Worm (Caenorhabditis elegans) whole organism, L3 larva: ENCODE measurements around the gene lips-11.

Experiments
- ZK546.5 ChIP-seq: sonication (generic microtip); optimal IDR thresholded peaks from 2 replicates; lab custom pipeline; 2017; ENCODE audit warnings: missing biosample characterization, missing genetic modification characterization
- ama-1 ChIP-seq: fragments of 150-350 bp; optimal IDR thresholded peaks from 2 replicates; lab custom pipeline; 2018
- ceh-16 ChIP-seq: sonication (generic microtip); optimal IDR thresholded peaks from 2 replicates; lab custom pipeline; 2017; ENCODE audit warnings: missing biosample characterization, missing genetic modification characterization
- ceh-28 ChIP-seq: fragments of 150-350 bp; optimal IDR thresholded peaks from 2 replicates; lab custom pipeline; 2014; ENCODE audit warnings: missing biosample characterization, missing genetic modification reagents, missing genetic modification characterization
- ceh-82 ChIP-seq: fragments of 150-350 bp; optimal IDR thresholded peaks from 2 replicates; lab custom pipeline; 2014; ENCODE audit warnings: missing biosample characterization, missing genetic modification characterization
- ceh-9 ChIP-seq: sonication (generic microtip); optimal IDR thresholded peaks from 2 replicates; lab custom pipeline; 2018; ENCODE audit warnings: missing biosample characterization, missing genetic modification characterization
- daf-12 ChIP-seq: fragments of 150-350 bp; optimal IDR thresholded peaks from 2 replicates; lab custom pipeline; 2014; ENCODE audit warnings: missing biosample characterization, missing genetic modification reagents, missing genetic modification characterization
- egl-27 ChIP-seq: sonication (generic microtip); optimal IDR thresholded peaks from 4 replicates; lab custom pipeline; 2017; ENCODE audit warnings: missing biosample characterization, missing genetic modification reagents, missing genetic modification characterization
- egl-5 ChIP-seq: fragments of 150-350 bp; optimal IDR thresholded peaks from 2 replicates; lab custom pipeline; 2017; ENCODE audit warnings: missing biosample characterization, missing genetic modification reagents, missing genetic modification characterization, inconsistent platforms
- elt-2 ChIP-seq: sonication (generic microtip); optimal IDR thresholded peaks from 2 replicates; lab custom pipeline; 2016; ENCODE audit warnings: missing genetic modification reagents, mild to moderate bottlenecking, missing genetic modification characterization, missing compliant biosample characterization
- elt-3 ChIP-seq, 3 experiments: fragments of 150-350 bp in 1 of 3; sonication (generic microtip) in 2 of 3; optimal IDR thresholded peaks; 2 replicates in 2 of 3; 4 replicates in 1 of 3; lab custom pipeline; 2014 to 2017; ENCODE audit warnings: missing biosample characterization in 3 of 3, missing genetic modification characterization in 3 of 3
- eor-1 ChIP-seq, 2 experiments: fragments of 150-350 bp; optimal IDR thresholded peaks; 2 replicates each; lab custom pipeline; 2014 to 2018; ENCODE audit warnings: missing biosample characterization in 2 of 2, missing genetic modification characterization in 2 of 2
- fos-1 ChIP-seq: fragments of 150-350 bp; optimal IDR thresholded peaks from 2 replicates; lab custom pipeline; 2014; ENCODE audit warnings: missing biosample characterization, missing genetic modification characterization
- hmg-11 ChIP-seq: sonication (generic microtip); optimal IDR thresholded peaks from 2 replicates; lab custom pipeline; 2016; ENCODE audit warnings: missing genetic modification characterization, missing compliant biosample characterization
- jun-1 ChIP-seq: fragments of 150-350 bp; optimal IDR thresholded peaks from 2 replicates; lab custom pipeline; 2014; ENCODE audit warnings: missing biosample characterization, missing genetic modification reagents, missing genetic modification characterization
- lin-15B ChIP-seq: fragments of 150-350 bp; optimal IDR thresholded peaks from 2 replicates; lab custom pipeline; 2014; ENCODE audit warnings: missing biosample characterization, missing genetic modification characterization
- lin-39 ChIP-seq: fragments of 150-350 bp; optimal IDR thresholded peaks from 2 replicates; lab custom pipeline; 2018; ENCODE audit warnings: missing biosample characterization, missing genetic modification reagents, missing genetic modification characterization
- mdl-1 ChIP-seq: fragments of 150-350 bp; optimal IDR thresholded peaks from 2 replicates; lab custom pipeline; 2014; ENCODE audit warnings: missing biosample characterization, missing genetic modification characterization
- nfya-1 ChIP-seq: sonication (generic microtip); optimal IDR thresholded peaks from 2 replicates; lab custom pipeline; 2017; ENCODE audit warnings: missing genetic modification characterization, mild to moderate bottlenecking, missing compliant biosample characterization, antibody characterized with exemption, moderate library complexity; ENCODE audit not compliant: insufficient read depth
- nhr-11 ChIP-seq: fragments of 150-350 bp; optimal IDR thresholded peaks from 2 replicates; lab custom pipeline; 2014; ENCODE audit warnings: missing biosample characterization, missing genetic modification characterization
- nhr-23 ChIP-seq: fragments of 150-350 bp; optimal IDR thresholded peaks from 2 replicates; lab custom pipeline; 2014; ENCODE audit warnings: missing biosample characterization, missing genetic modification reagents, missing genetic modification characterization
- nhr-237 ChIP-seq: fragments of 150-350 bp; optimal IDR thresholded peaks from 2 replicates; lab custom pipeline; 2014; ENCODE audit warnings: missing biosample characterization, missing genetic modification characterization
- nhr-25 ChIP-seq: sonication (generic microtip); optimal IDR thresholded peaks from 2 replicates; lab custom pipeline; 2017; ENCODE audit warnings: missing biosample characterization, missing genetic modification characterization
- nhr-43 ChIP-seq: sonication (generic microtip); optimal IDR thresholded peaks from 2 replicates; lab custom pipeline; 2016; ENCODE audit warnings: mild to moderate bottlenecking, missing genetic modification characterization, missing compliant biosample characterization; ENCODE audit not compliant: poor library complexity, severe bottlenecking
- nhr-67 ChIP-seq: fragments of 150-350 bp; optimal IDR thresholded peaks from 2 replicates; lab custom pipeline; 2014; ENCODE audit warnings: missing biosample characterization, missing genetic modification characterization
- nhr-76 ChIP-seq: fragments of 150-350 bp; sonication (generic microtip); optimal IDR thresholded peaks from 5 replicates; lab custom pipeline; 2014; ENCODE audit warnings: missing biosample characterization, missing genetic modification characterization
- nhr-77 ChIP-seq: fragments of 150-350 bp; optimal IDR thresholded peaks from 2 replicates; lab custom pipeline; 2014; ENCODE audit warnings: missing biosample characterization, missing genetic modification characterization
- pha-4 ChIP-seq: fragments of 150-350 bp; optimal IDR thresholded peaks from 2 replicates; lab custom pipeline; 2014; ENCODE audit warnings: missing biosample characterization, missing genetic modification reagents, missing genetic modification characterization
- pqm-1 ChIP-seq: fragments of 150-350 bp; optimal IDR thresholded peaks from 2 replicates; lab custom pipeline; 2017; ENCODE audit warnings: missing biosample characterization, missing genetic modification characterization, inconsistent platforms
- tbx-2 ChIP-seq: sonication (generic microtip); optimal IDR thresholded peaks from 2 replicates; lab custom pipeline; 2016; ENCODE audit warnings: mild to moderate bottlenecking, missing genetic modification characterization, missing compliant biosample characterization
- unc-39 ChIP-seq: sonication (generic microtip); optimal IDR thresholded peaks from 4 replicates; lab custom pipeline; 2017; ENCODE audit warnings: missing biosample characterization, missing genetic modification characterization
- unc-62 ChIP-seq: fragments of 150-350 bp; sonication (generic microtip); optimal IDR thresholded peaks from 4 replicates; lab custom pipeline; 2014; ENCODE audit warnings: missing biosample characterization, missing genetic modification reagents, missing genetic modification characterization
- zag-1 ChIP-seq: fragments of 150-350 bp; optimal IDR thresholded peaks from 2 replicates; lab custom pipeline; 2014; ENCODE audit warnings: missing biosample characterization, missing genetic modification characterization
- ztf-11 ChIP-seq: fragments of 150-350 bp; optimal IDR thresholded peaks from 2 replicates; lab custom pipeline; 2014; ENCODE audit warnings: missing biosample characterization, missing genetic modification characterization

lips-11 gene

ce11 chrII:1105291-1105690 is 5.5 kb downstream of the lips-11 start:
- TF ChIP-seq nfya-1 (tag; lab: Kevin White, UChicago): no peak
- no peak for TF ChIP-seq lin-39 (tag; lab: Kevin White, UChicago)
- no peak for TF ChIP-seq eor-1 (tag; optimal IDR thresholded peaks at IDR 0.05; lab: Kevin White, UChicago)
- no peak for TF ChIP-seq mdl-1 (tag; lab: Kevin White, UChicago)
- no peak for TF ChIP-seq ZK546.5 (tag; lab: Kevin White, UChicago)
- TF ChIP-seq daf-12 (tag; lab: Kevin White, UChicago): no peak
- no peak for TF ChIP-seq nhr-67 (tag; lab: Kevin White, UChicago)
- TF ChIP-seq nhr-43: no peak
- no peak for TF ChIP-seq elt-3 (tag; optimal IDR thresholded peaks at IDR 0.05; lab: Kevin White, UChicago)
- TF ChIP-seq ceh-9: no peak
- no peak for TF ChIP-seq hmg-11
- no peak for TF ChIP-seq unc-62 (GFP tag; lab: Kevin White, UChicago)
- no peak for TF ChIP-seq unc-39 (tag; lab: Kevin White, UChicago)
- TF ChIP-seq pha-4: no peak
- no peak for TF ChIP-seq lin-15B
- no peak for TF ChIP-seq ama-1 (lab: Kevin White, UChicago)
- TF ChIP-seq elt-2 (tag; lab: Kevin White, UChicago): no peak
- no peak for TF ChIP-seq nhr-237 (tag; lab: Kevin White, UChicago)
- TF ChIP-seq fos-1: no peak
- no peak for TF ChIP-seq nhr-23
- TF ChIP-seq, all 47 proteins: peak for 0

DNA sequence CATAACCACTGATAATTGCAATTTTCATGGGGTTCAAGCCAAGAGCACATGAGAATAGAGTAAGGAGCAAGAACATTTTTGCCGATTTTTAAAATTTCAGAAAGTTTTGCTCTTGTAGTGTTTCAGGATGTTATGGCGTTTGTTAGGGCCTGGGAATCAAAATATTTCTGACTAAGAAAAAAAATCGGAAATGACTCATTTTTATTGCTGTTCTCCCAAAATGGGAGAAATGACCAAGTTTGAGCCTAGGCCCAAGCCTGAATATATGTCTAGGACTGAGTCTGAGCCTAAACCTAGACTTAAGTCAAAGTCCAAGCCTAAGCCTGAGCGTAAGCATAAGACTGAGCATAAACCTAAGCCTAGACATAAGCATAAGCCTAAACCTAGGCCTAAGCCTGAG is 6.4 kb downstream of the lips-11 start, which contains the start of gene T13B5.9:
T13B5.9 (minus strand) TSS at position 101 of the 400 bp plus-strand sequence.
- TF ChIP-seq lin-39 (tag; lab: Kevin White, UChicago) (no peak), ceh-82 (tag; lab: Kevin White, UChicago) (no peak)

ce11 chrII:1103484-1104100 is 7.2 kb downstream of the lips-11 start:
- TF ChIP-seq fos-1 (peak; percentile 78), lin-15B (no peak), ztf-11 (no peak), egl-5 (tag; lab: Kevin White, UChicago) (no peak), jun-1 (peak; percentile 96), egl-27 (tag; lab: Kevin White, UChicago) (peak; percentile 58), pha-4 (peak; percentile 74), ceh-16 (tag; lab: Kevin White, UChicago) (no peak), pqm-1 (tag; lab: Kevin White, UChicago) (peak; percentile 100), elt-2 (tag; lab: Kevin White, UChicago) (peak; percentile 100), mdl-1 (tag; lab: Kevin White, UChicago) (no peak)

DNA sequence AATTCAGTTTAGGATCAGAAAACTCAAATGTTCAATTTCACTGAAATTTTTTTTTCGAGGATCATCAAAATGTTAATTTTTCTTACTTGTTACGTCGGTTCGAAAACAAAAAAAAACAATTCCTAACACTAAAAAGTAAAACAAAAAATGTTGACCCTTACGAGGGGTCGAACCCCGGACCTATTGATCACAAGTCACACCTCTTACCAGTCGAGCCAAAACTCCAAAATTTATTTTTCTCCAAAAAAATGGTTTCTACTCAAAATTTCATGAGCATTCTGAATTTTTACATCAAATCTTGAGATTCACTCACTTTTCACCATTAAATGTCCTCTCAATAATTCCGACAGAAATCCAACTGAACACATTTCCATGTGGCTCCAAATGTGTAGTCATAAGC is 8.6 kb downstream of the lips-11 start:
- no peak for TF ChIP-seq nhr-76 (tag; lab: Kevin White, UChicago)
- no peak for TF ChIP-seq ceh-82 (tag; lab: Kevin White, UChicago)
- TF ChIP-seq nhr-23: no peak
- no peak for TF ChIP-seq ZK546.5 (tag; lab: Kevin White, UChicago)
- no peak for TF ChIP-seq zag-1 (tag; lab: Kevin White, UChicago)
- TF ChIP-seq nhr-77: no peak
- no peak for TF ChIP-seq nfya-1 (tag; lab: Kevin White, UChicago)
- no peak for TF ChIP-seq nhr-25 (tag; lab: Kevin White, UChicago)
- TF ChIP-seq unc-39 (tag; lab: Kevin White, UChicago): no peak
- no peak for TF ChIP-seq nhr-237 (tag; lab: Kevin White, UChicago)
- TF ChIP-seq tbx-2 (tag; lab: Kevin White, UChicago): no peak
- TF ChIP-seq ceh-16 (tag; lab: Kevin White, UChicago): no peak
- no peak for TF ChIP-seq mdl-1 (tag; lab: Kevin White, UChicago)
- TF ChIP-seq nhr-11 (tag; lab: Kevin White, UChicago): no peak
- TF ChIP-seq ama-1 (lab: Kevin White, UChicago): no peak
- TF ChIP-seq unc-62 (GFP tag; lab: Kevin White, UChicago): no peak
- TF ChIP-seq ceh-28 (tag; lab: Kevin White, UChicago): no peak
- no peak for TF ChIP-seq fos-1
